Fruit fly (Drosophila melanogaster) ovary, adult (tissue): Measurements from ENCODE around the gene tj.

Source experiments
- CG17801 ChIP-seq: fragments of 200-800 bp; optimal IDR thresholded peaks from 2 replicates; lab custom pipeline; 2019; ENCODE audit warnings: missing biosample characterization, mild to moderate bottlenecking, missing genetic modification characterization, moderate library complexity; ENCODE audit not compliant: partially characterized antibody

tj gene

dm6 chr2L:19433292-19433691, 30.8 kb upstream of the tj start:
- TF ChIP-seq CG17801 (GFP tag; lab: Kevin White, UChicago), result peak; percentile 25

dm6 chr2L:19434260-19434659, 29.8 kb upstream of the tj start:
- TF ChIP-seq CG17801 (GFP tag; lab: Kevin White, UChicago), result peak; percentile 12

- TF ChIP-seq CG17801 (GFP tag; lab: Kevin White, UChicago), result no peak
Observed at dm6 chr2L:19438685-19439597, 25.1 kb upstream of the tj start.

dm6 chr2L:19439598-19440230, 24.4 kb upstream of the tj start:
- TF ChIP-seq CG17801 (GFP tag; lab: Kevin White, UChicago), result no peak

- TF ChIP-seq CG17801 (GFP tag; lab: Kevin White, UChicago), result no peak
Observed at dm6 chr2L:19440285-19440684, 23.8 kb upstream of the tj start.

dm6 chr2L:19440732-19441131, 23.3 kb upstream of the tj start:
- TF ChIP-seq CG17801 (GFP tag; lab: Kevin White, UChicago), result no peak

dm6 chr2L:19441339-19441738, 22.7 kb upstream of the tj start:
- no peak for TF ChIP-seq CG17801 (GFP tag; lab: Kevin White, UChicago)

- no peak for TF ChIP-seq CG17801 (GFP tag; lab: Kevin White, UChicago)
Observed at dm6 chr2L:19441791-19442190, 22.3 kb upstream of the tj start, which contains the start of gene RanGAP. Gene RanGAP (plus strand): TSS chr2L:19441959.

- TF ChIP-seq CG17801 (GFP tag; lab: Kevin White, UChicago), result no peak
Observed at dm6 chr2L:19442627-19443026, 21.4 kb upstream of the tj start, which contains the start of gene CG10237. Gene CG10237 (minus strand): TSS chr2L:19442727.

- TF ChIP-seq CG17801 (GFP tag; lab: Kevin White, UChicago), result peak; percentile 89
Observed at dm6 chr2L:19444734-19445140, 19.3 kb upstream of the tj start, which contains the start of gene Hs2st. Gene Hs2st (minus strand): TSS chr2L:19444750.

dm6 chr2L:19452535-19453317, 11.3 kb upstream of the tj start:
- TF ChIP-seq CG17801 (GFP tag; lab: Kevin White, UChicago), result no peak

dm6 chr2L:19453381-19453780, 10.7 kb upstream of the tj start, which contains the start of gene Top2:
Gene Top2 (minus strand): TSS chr2L:19453490.
- TF ChIP-seq CG17801 (GFP tag; lab: Kevin White, UChicago), result peak; percentile 3

- no peak for TF ChIP-seq CG17801 (GFP tag; lab: Kevin White, UChicago)
Observed at dm6 chr2L:19454070-19454751, 9.9 kb upstream of the tj start, which contains the start of gene CG10026. Gene CG10026 (plus strand): TSS chr2L:19454256.

dm6 chr2L:19455209-19455608, 8.9 kb upstream of the tj start:
- no peak for TF ChIP-seq CG17801 (GFP tag; lab: Kevin White, UChicago)
